Fruit fly (Drosophila melanogaster): ENCODE data around the gene TrxT.

Gene TrxT

DNA sequence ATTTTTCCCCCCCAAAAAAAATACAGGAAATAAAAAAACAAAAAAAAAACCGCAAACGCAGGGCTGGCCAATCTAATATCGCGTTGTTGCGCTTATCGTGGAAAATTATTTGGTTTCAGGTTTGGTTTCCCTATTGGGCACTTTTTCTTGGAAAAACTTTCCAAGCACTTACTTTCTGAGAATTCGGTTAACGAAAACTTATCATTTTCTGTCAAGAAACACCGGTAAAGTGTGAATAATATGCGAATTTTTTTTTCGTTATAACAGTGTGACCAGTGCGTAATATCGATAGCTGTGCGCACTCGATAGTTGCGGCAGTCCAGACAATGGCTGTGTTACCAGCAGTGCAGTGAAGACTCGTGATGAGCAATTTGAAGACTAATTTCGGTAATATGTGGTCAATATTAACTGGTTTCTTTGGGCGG, 10.8 kb upstream of the TrxT start, which contains the start of gene Rnp4F (continued):
- TF ChIP-seq Fer1 (GFP tag; optimal IDR thresholded peaks at IDR 0.05) (peak; percentile 65), Myb (GFP tag; optimal IDR thresholded peaks at IDR 0.05) (peak; percentile 82), CG15073 (GFP tag; optimal IDR thresholded peaks at IDR 0.05) (no peak), CG32767 (GFP tag; IDR thresholded peaks at IDR 0.05) (no peak; the same call in 1 of the 2 replicates), jigr1 (GFP tag; IDR thresholded peaks at IDR 0.05) (peak; percentile 58; the same call in 1 of the 3 replicates), so (GFP tag; IDR thresholded peaks at IDR 0.05) (peak; percentile 36; the same call in 1 of the 3 replicates), CG7745 (tag; optimal IDR thresholded peaks at IDR 0.05) (no peak), HHEX (GFP tag; optimal IDR thresholded peaks at IDR 0.05) (peak; percentile 53), croc (GFP tag; conservative IDR thresholded peaks at IDR 0.05) (peak; percentile 43), dm (GFP tag; optimal IDR thresholded peaks at IDR 0.05) (peak; percentile 59), CG2129 (GFP tag; IDR thresholded peaks at IDR 0.05; ENCODE audit: partially characterized antibody) (peak; percentile 47; the same call in 1 of the 2 replicates), Hmr (GFP tag; optimal IDR thresholded peaks at IDR 0.05) (no peak), ap (GFP tag; IDR thresholded peaks at IDR 0.05) (0 out of 2 replicates have a peak, but pooled peaks have one; percentile 5), CG2116 (GFP tag; optimal IDR thresholded peaks at IDR 0.05) (peak; percentile 52), CG12104 (GFP tag; optimal IDR thresholded peaks at IDR 0.05) (peak; percentile 49), toy (GFP tag; IDR thresholded peaks at IDR 0.05) (no peak), CG10267 (tag; optimal IDR thresholded peaks at IDR 0.05) (peak; percentile 30), CG7556 (GFP tag; optimal IDR thresholded peaks at IDR 0.05) (no peak), Abd-B (GFP tag; optimal IDR thresholded peaks at IDR 0.05) (peak; percentile 63), gro (GFP tag; optimal IDR thresholded peaks at IDR 0.05) (peak; percentile 72), slbo (GFP tag; IDR thresholded peaks at IDR 0.05) (peak; percentile 86), cg (GFP tag; optimal IDR thresholded peaks at IDR 0.05) (no peak), CG5180 (GFP tag; optimal IDR thresholded peaks at IDR 0.05) (no peak), HmgD (GFP tag; optimal IDR thresholded peaks at IDR 0.05) (peak; percentile 70), h (optimal IDR thresholded peaks at IDR 0.05) (no peak), Neu2 (GFP tag; optimal IDR thresholded peaks at IDR 0.05; ENCODE audit: borderline replicate concordance) (no peak), dpn (GFP tag; optimal IDR thresholded peaks at IDR 0.05) (peak; percentile 77 to 80), CG14667 (GFP tag; IDR thresholded peaks at IDR 0.05) (peak; percentile 57), Oaz (GFP tag; IDR thresholded peaks at IDR 0.05) (peak; percentile 44; the same call in 1 of the 2 replicates), Adf1 (GFP tag; IDR thresholded peaks at IDR 0.05) (no peak; the same call in 1 of the 2 replicates), CG14441 (GFP tag; IDR thresholded peaks at IDR 0.05) (peak; percentile 66), CG11398 (GFP tag; optimal IDR thresholded peaks at IDR 0.05) (peak; percentile 64), trh (GFP tag; optimal IDR thresholded peaks at IDR 0.05) (peak; percentile 49), abd-A (tag; optimal IDR thresholded peaks at IDR 0.05) (no peak), CG18011 (GFP tag; optimal IDR thresholded peaks at IDR 0.05) (peak; percentile 48), zfh1 (GFP tag; IDR thresholded peaks at IDR 0.05) (peak; percentile 76), pan (optimal IDR thresholded peaks at IDR 0.05) (no peak), pan (GFP tag; optimal IDR thresholded peaks at IDR 0.05 in 1 of 2, IDR thresholded peaks at IDR 0.05 in 1 of 2) (peak in 1 of 2 experiments; percentile 67), Hsf (GFP tag; optimal IDR thresholded peaks at IDR 0.05) (peak; percentile 69), CG2202 (tag; optimal IDR thresholded peaks at IDR 0.05) (no peak), lbe (GFP tag; optimal IDR thresholded peaks at IDR 0.05) (no peak), zen2 (GFP tag; IDR thresholded peaks at IDR 0.05; ENCODE audit: partially characterized antibody) (peak; percentile 24; the same call in 1 of the 3 replicates), sim (GFP tag; IDR thresholded peaks at IDR 0.05) (no peak), sna (GFP tag; IDR thresholded peaks at IDR 0.05; ENCODE audit: partially characterized antibody) (peak; percentile 60; the same call in 1 of the 2 replicates), Elba2 (GFP tag; optimal IDR thresholded peaks at IDR 0.05) (peak; percentile 75), CG8359 (GFP tag; optimal IDR thresholded peaks at IDR 0.05; ENCODE audit: borderline replicate concordance) (no peak), nerfin-2 (GFP tag; IDR thresholded peaks at IDR 0.05; ENCODE audit: partially characterized antibody) (peak; percentile 58; the same call in 1 of the 2 replicates), fru (optimal IDR thresholded peaks at IDR 0.05) (no peak), CG15514 (GFP tag; optimal IDR thresholded peaks at IDR 0.05) (peak; percentile 56), CG34224 (GFP tag; IDR thresholded peaks at IDR 0.05; ENCODE audit: partially characterized antibody) (peak; percentile 64), HLH3B (GFP tag; IDR thresholded peaks at IDR 0.05) (peak; percentile 62)

Measured in whole organism, embryonic.